Worm (Caenorhabditis elegans) whole organism, L4 larva: ENCODE measurements around the gene pals-22.

Source experiments
- D1046.2 ChIP-seq: fragments of 200-800 bp; sonication (Bioruptor generic); IDR thresholded peaks from 2 replicates; pipeline ENCODE4 v1.3.6; 2022; ENCODE audit warnings: missing genetic modification characterization, missing compliant biosample characterization
- F26F4.8 ChIP-seq: fragments of 200-800 bp; sonication (Bioruptor generic); conservative IDR thresholded peaks from 2 replicates; pipeline ENCODE4 v1.3.6; 2022; ENCODE audit warnings: missing genetic modification characterization, missing compliant biosample characterization
- F49E8.2 ChIP-seq: sonication (generic microtip); optimal IDR thresholded peaks from 2 replicates; lab custom pipeline; 2016; ENCODE audit warnings: missing compliant biosample characterization, mild to moderate bottlenecking, missing genetic modification characterization, borderline replicate concordance
- T20F7.1 ChIP-seq: fragments of 200-800 bp; sonication (Bioruptor generic); optimal IDR thresholded peaks from 2 replicates; lab custom pipeline; 2018; ENCODE audit warnings: mild to moderate bottlenecking, missing genetic modification characterization, missing compliant biosample characterization
- T26A8.4 ChIP-seq: fragments of 200-800 bp; sonication (Bioruptor generic); IDR thresholded peaks from 2 replicates; pipeline ENCODE4 v1.3.6; 2022; ENCODE audit warnings: missing genetic modification characterization, missing compliant biosample characterization
- Y105C5A.15 ChIP-seq: fragments of 200-800 bp; sonication (Bioruptor generic); IDR thresholded peaks from 2 replicates; pipeline ENCODE4 v1.3.6; 2022; ENCODE audit warnings: missing genetic modification characterization, missing compliant biosample characterization
- attf-4 ChIP-seq: sonication (generic microtip); optimal IDR thresholded peaks from 3 replicates; lab custom pipeline; 2017; ENCODE audit warnings: missing biosample characterization, missing genetic modification characterization
- ceh-44 ChIP-seq: fragments of 200-800 bp; sonication (Bioruptor generic); IDR thresholded peaks from 2 replicates; pipeline ENCODE4 v1.3.6; 2022; ENCODE audit warnings: missing genetic modification reagents, missing genetic modification characterization, missing compliant biosample characterization
- ces-1 ChIP-seq: fragments of 150-350 bp; sonication (generic microtip); optimal IDR thresholded peaks from 4 replicates; lab custom pipeline; 2014; ENCODE audit warnings: missing biosample characterization, missing genetic modification reagents, missing genetic modification characterization
- cey-2 ChIP-seq: sonication (generic microtip); optimal IDR thresholded peaks from 3 replicates; lab custom pipeline; 2017; ENCODE audit warnings: missing genetic modification characterization, mild to moderate bottlenecking, missing compliant biosample characterization, antibody characterized with exemption, borderline replicate concordance; ENCODE audit not compliant: insufficient read depth
- ctbp-1 ChIP-seq: fragments of 200-800 bp; sonication (Bioruptor generic); IDR thresholded peaks from 2 replicates; pipeline ENCODE4 v1.3.6; 2022; ENCODE audit warnings: missing genetic modification reagents, missing genetic modification characterization, missing compliant biosample characterization
- daf-12 ChIP-seq: fragments of 150-350 bp; optimal IDR thresholded peaks from 2 replicates; lab custom pipeline; 2014; ENCODE audit warnings: missing biosample characterization, missing genetic modification reagents, missing genetic modification characterization
- daf-16 ChIP-seq, 3 experiments: sonication (generic microtip); optimal IDR thresholded peaks; 2 replicates each; lab custom pipeline; 2016 to 2017; ENCODE audit warnings: missing genetic modification characterization in 3 of 3, missing genetic modification reagents in 3 of 3, mild to moderate bottlenecking in 2 of 3, missing compliant biosample characterization in 2 of 3, missing biosample characterization in 1 of 3, moderate library complexity in 1 of 3
- daf-8 ChIP-seq: fragments of 200-800 bp; sonication (Bioruptor generic); IDR thresholded peaks from 2 replicates; pipeline ENCODE4 v1.3.6; 2022; ENCODE audit warnings: missing genetic modification characterization, missing compliant biosample characterization
- dmd-6 ChIP-seq: fragments of 200-800 bp; sonication (Bioruptor generic); IDR thresholded peaks from 2 replicates; pipeline ENCODE4 v1.3.6; 2022; ENCODE audit warnings: missing genetic modification reagents, missing genetic modification characterization, missing compliant biosample characterization
- dve-1 ChIP-seq: sonication (generic microtip); optimal IDR thresholded peaks from 2 replicates; lab custom pipeline; 2017; ENCODE audit warnings: antibody characterized with exemption, mild to moderate bottlenecking, missing genetic modification characterization, missing compliant biosample characterization; ENCODE audit not compliant: insufficient read depth
- fos-1 ChIP-seq: fragments of 150-350 bp; optimal IDR thresholded peaks from 2 replicates; lab custom pipeline; 2014; ENCODE audit warnings: missing biosample characterization, missing genetic modification characterization
- hlh-11 ChIP-seq: fragments of 200-800 bp; sonication (Bioruptor generic); optimal IDR thresholded peaks from 2 replicates; lab custom pipeline; 2018; ENCODE audit warnings: mild to moderate bottlenecking, missing genetic modification characterization, missing compliant biosample characterization
- hmg-1.1 ChIP-seq: fragments of 200-800 bp; sonication (Bioruptor generic); IDR thresholded peaks from 2 replicates; pipeline ENCODE4 v1.3.6; 2022; ENCODE audit warnings: missing genetic modification reagents, missing genetic modification characterization, missing compliant biosample characterization
- lin-13 ChIP-seq: fragments of 150-350 bp; optimal IDR thresholded peaks from 2 replicates; lab custom pipeline; 2014; ENCODE audit warnings: missing biosample characterization, missing genetic modification reagents, missing genetic modification characterization
- mdl-1 ChIP-seq, 2 experiments: fragments of 150-350 bp in 1 of 2; sonication (generic microtip) in 1 of 2; optimal IDR thresholded peaks; 2 replicates each; lab custom pipeline; 2014 to 2017; ENCODE audit warnings: missing biosample characterization in 2 of 2, missing genetic modification characterization in 2 of 2
- mep-1 ChIP-seq: fragments of 150-350 bp; sonication (generic microtip); optimal IDR thresholded peaks from 3 replicates; lab custom pipeline; 2014; ENCODE audit warnings: missing biosample characterization, missing genetic modification characterization
- nhr-102 ChIP-seq: sonication (generic microtip); optimal IDR thresholded peaks from 2 replicates; lab custom pipeline; 2016; ENCODE audit warnings: mild to moderate bottlenecking, missing genetic modification characterization, moderate library complexity, missing compliant biosample characterization
- nhr-11 ChIP-seq: fragments of 150-350 bp; optimal IDR thresholded peaks from 2 replicates; lab custom pipeline; 2014; ENCODE audit warnings: missing biosample characterization, missing genetic modification characterization
- nhr-25 ChIP-seq: sonication (generic microtip); optimal IDR thresholded peaks from 2 replicates; lab custom pipeline; 2017; ENCODE audit warnings: missing genetic modification characterization, mild to moderate bottlenecking, missing compliant biosample characterization, antibody characterized with exemption, moderate library complexity, borderline replicate concordance; ENCODE audit not compliant: insufficient read depth
- nhr-28 ChIP-seq: fragments of 150-350 bp; optimal IDR thresholded peaks from 2 replicates; lab custom pipeline; 2014; ENCODE audit warnings: missing biosample characterization, missing genetic modification characterization
- nhr-48 ChIP-seq: sonication (generic microtip); optimal IDR thresholded peaks from 2 replicates; lab custom pipeline; 2016; ENCODE audit warnings: mild to moderate bottlenecking, missing genetic modification characterization, missing compliant biosample characterization
- nhr-77 ChIP-seq: fragments of 150-350 bp; optimal IDR thresholded peaks from 2 replicates; lab custom pipeline; 2014; ENCODE audit warnings: missing biosample characterization, missing genetic modification characterization
- pha-4 ChIP-seq, 2 experiments: fragments of 150-350 bp in 1 of 2; fragments of 200-800 bp in 1 of 2; sonication (Bioruptor generic) in 1 of 2; IDR thresholded peaks in 1 of 2; optimal IDR thresholded peaks in 1 of 2; 2 replicates each; pipeline versions ENCODE4 v1.3.6 to Lab custom; 2014 to 2022; ENCODE audit warnings: missing genetic modification characterization in 2 of 2, missing genetic modification reagents in 2 of 2, missing biosample characterization in 1 of 2, missing compliant biosample characterization in 1 of 2
- php-3 ChIP-seq: fragments of 200-800 bp; sonication (Bioruptor generic); IDR thresholded peaks from 2 replicates; pipeline ENCODE4 v1.3.6; 2022; ENCODE audit warnings: missing genetic modification reagents, missing genetic modification characterization, missing compliant biosample characterization
- pqm-1 ChIP-seq: sonication (generic microtip); optimal IDR thresholded peaks from 2 replicates; lab custom pipeline; 2017; ENCODE audit warnings: missing biosample characterization, missing genetic modification characterization
- sdz-12 ChIP-seq: fragments of 200-800 bp; sonication (Bioruptor generic); optimal IDR thresholded peaks from 2 replicates; lab custom pipeline; 2018; ENCODE audit warnings: mild to moderate bottlenecking, missing genetic modification characterization, missing compliant biosample characterization
- set-16 ChIP-seq: fragments of 200-800 bp; sonication (Bioruptor generic); IDR thresholded peaks from 2 replicates; pipeline ENCODE4 v1.3.6; 2022; ENCODE audit warnings: missing genetic modification reagents, missing genetic modification characterization, missing compliant biosample characterization
- skn-1 ChIP-seq: fragments of 150-350 bp; optimal IDR thresholded peaks from 2 replicates; lab custom pipeline; 2014; ENCODE audit warnings: missing biosample characterization, missing genetic modification characterization
- tag-97 ChIP-seq: fragments of 200-800 bp; sonication (Bioruptor generic); IDR thresholded peaks from 2 replicates; pipeline ENCODE4 v1.3.6; 2022; ENCODE audit warnings: missing genetic modification characterization, missing compliant biosample characterization
- tra-1 ChIP-seq: fragments of 200-800 bp; sonication (Bioruptor generic); IDR thresholded peaks from 2 replicates; pipeline ENCODE4 v1.3.6; 2022; ENCODE audit warnings: missing genetic modification reagents, missing genetic modification characterization, missing compliant biosample characterization
- unc-62 ChIP-seq, 3 experiments: fragments of 150-350 bp in 1 of 3; sonication (generic microtip); optimal IDR thresholded peaks in 2 of 3; peaks in 1 of 3; 1 replicate in 1 of 3; 2 replicates in 2 of 3; lab custom pipeline; 2014 to 2017; ENCODE audit warnings: missing biosample characterization in 3 of 3, missing genetic modification characterization in 3 of 3, missing genetic modification reagents in 3 of 3, missing genotype in 1 of 3
- vab-7 ChIP-seq: fragments of 200-800 bp; sonication (Bioruptor generic); IDR thresholded peaks from 2 replicates; pipeline ENCODE4 v1.3.6; 2022; ENCODE audit warnings: missing genetic modification reagents, missing genetic modification characterization, missing compliant biosample characterization
- zag-1 ChIP-seq: fragments of 150-350 bp; optimal IDR thresholded peaks from 2 replicates; lab custom pipeline; 2014; ENCODE audit warnings: missing biosample characterization, missing genetic modification characterization
- ztf-11 ChIP-seq: fragments of 150-350 bp; optimal IDR thresholded peaks from 2 replicates; lab custom pipeline; 2014; ENCODE audit warnings: missing biosample characterization, missing genetic modification characterization

The pals-22 gene

ce11 chrIII:146369-146768 is 14.2 kb downstream of the pals-22 start, which contains the start of gene fbxb-84:
TSS of gene fbxb-84 (minus strand) at chrIII:146469.
- TF ChIP-seq ces-1 (GFP tag; lab: Kevin White, UChicago) (no peak), Y105C5A.15 (GFP tag; lab: Robert Waterston, UW) (no peak), ceh-44 (GFP tag; lab: Robert Waterston, UW) (no peak)

ce11 chrIII:147570-148076 is 15.4 kb downstream of the pals-22 start, which contains the start of gene sqst-5:
TSS of gene sqst-5 (minus strand) at chrIII:147620.
- TF ChIP-seq nhr-48 (no peak), skn-1 (no peak), hlh-11 (peak; percentile 15), F26F4.8 (GFP tag; lab: Robert Waterston, UW) (no peak), T20F7.1 (GFP tag; lab: Kevin White, UChicago) (peak; percentile 33), nhr-28 (tag; lab: Kevin White, UChicago) (peak; percentile 66), hmg-1.1 (GFP tag; lab: Robert Waterston, UW) (no peak), dmd-6 (peak; percentile 34; the same call in 1 of the 2 replicates), tag-97 (GFP tag; lab: Robert Waterston, UW) (no peak), daf-16 (GFP tag; optimal IDR thresholded peaks at IDR 0.05; lab: Kevin White, UChicago) (no peak), daf-16 (tag; optimal IDR thresholded peaks at IDR 0.05; lab: Kevin White, UChicago) (peak; percentile 46), ces-1 (GFP tag; lab: Kevin White, UChicago) (no peak), sdz-12 (GFP tag; lab: Kevin White, UChicago) (no peak), dve-1 (tag; lab: Kevin White, UChicago) (peak; percentile 66), pqm-1 (tag; lab: Kevin White, UChicago) (peak; percentile 63), php-3 (no peak), vab-7 (no peak), F49E8.2 (no peak), zag-1 (tag; lab: Kevin White, UChicago) (no peak)
- TF ChIP-seq, all 104 proteins: peak for 7

ce11 chrIII:149132-149531 is 16.9 kb downstream of the pals-22 start:
- TF ChIP-seq ceh-44 (GFP tag; lab: Robert Waterston, UW) (no peak), unc-62 (GFP tag; optimal IDR thresholded peaks at IDR 0.05 in 1 of 2; lab: Kevin White, UChicago) (peak in 1 of 2 experiments; percentile 60), unc-62 (tag; optimal IDR thresholded peaks at IDR 0.05; lab: Kevin White, UChicago) (no peak), nhr-25 (no peak), fos-1 (no peak), pha-4 (GFP tag; IDR thresholded peaks at IDR 0.05; lab: Robert Waterston, UW) (no peak), pha-4 (tag; optimal IDR thresholded peaks at IDR 0.05; lab: Kevin White, UChicago) (no peak)

ce11 chrIII:151084-151483 is 18.9 kb downstream of the pals-22 start:
- TF ChIP-seq tra-1 (GFP tag; lab: Robert Waterston, UW) (no peak), set-16 (GFP tag; lab: Robert Waterston, UW) (peak; percentile 81)
- TF ChIP-seq, all 104 proteins: peak for 1

ce11 chrIII:154168-154567 is 21.9 kb downstream of the pals-22 start:
- TF ChIP-seq daf-8 (GFP tag; lab: Robert Waterston, UW) (no peak), tag-97 (GFP tag; lab: Robert Waterston, UW) (no peak), mep-1 (no peak), nhr-77 (tag; lab: Kevin White, UChicago) (peak; percentile 94), T26A8.4 (GFP tag; lab: Robert Waterston, UW) (0 out of 2 replicates have a peak, but pooled peaks have one; percentile 19), pqm-1 (tag; lab: Kevin White, UChicago) (peak; percentile 100), nhr-102 (no peak), unc-62 (GFP tag; optimal IDR thresholded peaks at IDR 0.05 in 1 of 2; lab: Kevin White, UChicago) (no peak), unc-62 (tag; optimal IDR thresholded peaks at IDR 0.05; lab: Kevin White, UChicago) (no peak), mdl-1 (tag; optimal IDR thresholded peaks at IDR 0.05; lab: Kevin White, UChicago) (peak in 1 of 2 experiments; percentile 35), nhr-11 (tag; lab: Kevin White, UChicago) (no peak), Y105C5A.15 (GFP tag; lab: Robert Waterston, UW) (no peak), hlh-11 (peak; percentile 92), php-3 (peak; percentile 94), ctbp-1 (no peak), D1046.2 (GFP tag; lab: Robert Waterston, UW) (no peak), attf-4 (tag; lab: Kevin White, UChicago) (no peak), dve-1 (tag; lab: Kevin White, UChicago) (peak; percentile 95), ztf-11 (tag; lab: Kevin White, UChicago) (no peak), F49E8.2 (no peak), daf-12 (tag; lab: Kevin White, UChicago) (no peak), cey-2 (tag; lab: Kevin White, UChicago) (peak; percentile 86), tra-1 (GFP tag; lab: Robert Waterston, UW) (peak; percentile 91), sdz-12 (GFP tag; lab: Kevin White, UChicago) (no peak), lin-13 (no peak)
